Fruit fly (Drosophila melanogaster) whole organism, embryonic: ENCODE data around the gene fzy.
A peak's percentile ranks its signal among the peaks of the same experiment; 100 is the strongest.

ENCODE experiments used
- CG11093 ChIP-seq: fragments of 200-800 bp; sonication (Bioruptor generic); IDR thresholded peaks from 3 replicates; pipeline ENCODE4 v1.3.6; 2022; ENCODE audit warnings: missing biosample characterization, missing genetic modification characterization
- CG11247 ChIP-seq: fragments of 200-800 bp; sonication (Bioruptor generic); IDR thresholded peaks from 2 replicates; pipeline ENCODE4 v1.3.6; 2022; ENCODE audit warnings: missing biosample characterization, missing genetic modification characterization
- CG11560 ChIP-seq: fragments of 200-800 bp; sonication (Bioruptor generic); IDR thresholded peaks from 3 replicates; pipeline ENCODE4 v1.3.6; 2022; ENCODE audit warnings: missing biosample characterization, missing genetic modification characterization
- CG1233 ChIP-seq: fragments of 200-800 bp; sonication (Bioruptor generic); optimal IDR thresholded peaks from 4 replicates; lab custom pipeline; 2018; ENCODE audit warnings: missing biosample characterization, mild to moderate bottlenecking, missing genetic modification characterization
- CG14014 ChIP-seq: fragments of 200-800 bp; sonication (Bioruptor generic); IDR thresholded peaks from 2 replicates; pipeline ENCODE4 v1.3.6; 2022; ENCODE audit warnings: missing biosample characterization, missing genetic modification characterization
- CG14965 ChIP-seq: fragments of 200-800 bp; sonication (Bioruptor generic); optimal IDR thresholded peaks from 2 replicates; lab custom pipeline; 2016; ENCODE audit warnings: missing biosample characterization, missing genetic modification characterization, borderline replicate concordance
- CG17359 ChIP-seq: fragments of 200-800 bp; sonication (Bioruptor generic); optimal IDR thresholded peaks from 3 replicates; lab custom pipeline; 2018; ENCODE audit warnings: missing biosample characterization, mild to moderate bottlenecking, missing genetic modification characterization, moderate library complexity
- CG17612 ChIP-seq: fragments of 200-800 bp; sonication (Bioruptor generic); IDR thresholded peaks from 2 replicates; pipeline ENCODE4 v1.3.6; 2022; ENCODE audit warnings: missing biosample characterization, missing genetic modification characterization
- CG1792 ChIP-seq: fragments of 200-800 bp; sonication (Bioruptor generic); optimal IDR thresholded peaks from 2 replicates; lab custom pipeline; 2016; ENCODE audit warnings: missing biosample characterization, missing genetic modification characterization
- CG1832 ChIP-seq: fragments of 200-800 bp; sonication (Bioruptor generic); optimal IDR thresholded peaks from 2 replicates; lab custom pipeline; 2017; ENCODE audit warnings: missing biosample characterization, mild to moderate bottlenecking, missing genetic modification characterization, inconsistent platforms
- CG30403 ChIP-seq: fragments of 200-800 bp; sonication (Bioruptor generic); optimal IDR thresholded peaks from 3 replicates; lab custom pipeline; 2016; ENCODE audit warnings: missing biosample characterization, missing genetic modification characterization
- CG32767 ChIP-seq: fragments of 200-800 bp; sonication (Bioruptor generic); IDR thresholded peaks from 2 replicates; pipeline ENCODE4 v1.3.6; 2022; ENCODE audit warnings: missing biosample characterization, missing genetic modification characterization
- CG5953 ChIP-seq: fragments of 200-800 bp; sonication (Bioruptor generic); IDR thresholded peaks from 2 replicates; pipeline ENCODE4 v1.3.6; 2022; ENCODE audit warnings: missing biosample characterization, missing genetic modification characterization
- CG6254 ChIP-seq: fragments of 200-800 bp; sonication (Bioruptor generic); optimal IDR thresholded peaks from 3 replicates; lab custom pipeline; 2017; ENCODE audit warnings: mild to moderate bottlenecking, missing biosample characterization, missing genetic modification reagents, missing genetic modification characterization
- CG7271 ChIP-seq: fragments of 200-800 bp; sonication (Bioruptor generic); optimal IDR thresholded peaks from 2 replicates; lab custom pipeline; 2018; ENCODE audit warnings: missing biosample characterization, mild to moderate bottlenecking, missing genetic modification characterization, moderate library complexity
- CG7745 ChIP-seq: fragments of 200-800 bp; sonication (Bioruptor generic); optimal IDR thresholded peaks from 2 replicates; lab custom pipeline; 2018; ENCODE audit warnings: missing biosample characterization, mild to moderate bottlenecking, missing genetic modification characterization, moderate library complexity
- CG7786 ChIP-seq: fragments of 200-800 bp; sonication (Bioruptor generic); optimal IDR thresholded peaks from 2 replicates; lab custom pipeline; 2016; ENCODE audit warnings: missing biosample characterization, missing genetic modification characterization
- CG8290 ChIP-seq, 3 experiments: fragments of 200-800 bp; sonication (Bioruptor generic); optimal IDR thresholded peaks; 2 replicates each; lab custom pipeline; 2016 to 2019; ENCODE audit warnings: missing biosample characterization in 3 of 3, missing genetic modification characterization in 3 of 3, mild to moderate bottlenecking in 2 of 3, moderate library complexity in 1 of 3
- CG9609 ChIP-seq: fragments of 200-800 bp; sonication (Bioruptor generic); optimal IDR thresholded peaks from 3 replicates; lab custom pipeline; 2016; ENCODE audit warnings: missing biosample characterization, missing genetic modification characterization
- D ChIP-seq, 2 experiments: fragments of 200-800 bp in 1 of 2; fragments of >200 bp in 1 of 2; sonication (Bioruptor generic) in 1 of 2; optimal IDR thresholded peaks; 2 replicates in 1 of 2; 3 replicates in 1 of 2; lab custom pipeline; 2017; ENCODE audit warnings: mild to moderate bottlenecking in 1 of 2, missing biosample characterization in 1 of 2, missing genetic modification characterization in 1 of 2, missing genetic modification reagents in 1 of 2
- Dbx ChIP-seq: fragments of 200-800 bp; sonication (Bioruptor generic); IDR thresholded peaks from 3 replicates; pipeline ENCODE4 v1.3.6; 2022; ENCODE audit warnings: missing biosample characterization, missing genetic modification characterization
- Dip3 ChIP-seq: fragments of 200-800 bp; sonication (Bioruptor generic); optimal IDR thresholded peaks from 3 replicates; lab custom pipeline; 2016; ENCODE audit warnings: missing biosample characterization, missing genetic modification characterization
- Drgx ChIP-seq: fragments of 200-800 bp; sonication (Bioruptor generic); IDR thresholded peaks from 2 replicates; pipeline ENCODE4 v1.3.6; 2022; ENCODE audit warnings: missing biosample characterization, missing genetic modification characterization
- H2.0 ChIP-seq: fragments of 200-800 bp; sonication (Bioruptor generic); IDR thresholded peaks from 2 replicates; pipeline ENCODE4 v1.3.6; 2022; ENCODE audit warnings: missing biosample characterization, missing genetic modification characterization
- HLH54F ChIP-seq: fragments of 200-800 bp; sonication (Bioruptor generic); optimal IDR thresholded peaks from 3 replicates; lab custom pipeline; 2016; ENCODE audit warnings: missing biosample characterization, missing genetic modification characterization
- Hr39 ChIP-seq: fragments of >200 bp; optimal IDR thresholded peaks from 2 replicates; lab custom pipeline; 2017
- Med ChIP-seq: fragments of 200-800 bp; sonication (Bioruptor generic); peaks from one replicate; lab custom pipeline; 2016; ENCODE audit warnings: missing biosample characterization, missing genetic modification characterization, mild to moderate bottlenecking, inconsistent platforms, moderate library complexity
- Trl ChIP-seq, 3 experiments: fragments of >200 bp in 2 of 3; fragments of 200-800 bp in 1 of 3; sonication (Bioruptor generic) in 1 of 3; optimal IDR thresholded peaks; 2 replicates in 1 of 3; 3 replicates in 2 of 3; lab custom pipeline; 2016 to 2017; ENCODE audit warnings: missing biosample characterization in 1 of 3, missing genetic modification characterization in 1 of 3
- Usf ChIP-seq: fragments of 200-800 bp; sonication (Bioruptor generic); optimal IDR thresholded peaks from 2 replicates; lab custom pipeline; 2017; ENCODE audit warnings: missing genotype, missing biosample characterization, missing genetic modification characterization
- YL-1 ChIP-seq: fragments of 200-800 bp; sonication (Bioruptor generic); optimal IDR thresholded peaks from 3 replicates; lab custom pipeline; 2017; ENCODE audit warnings: missing biosample characterization, mild to moderate bottlenecking, missing genetic modification characterization
- ase ChIP-seq: fragments of 200-800 bp; sonication (Bioruptor generic); IDR thresholded peaks from 3 replicates; pipeline ENCODE4 v1.3.6; 2022; ENCODE audit warnings: missing biosample characterization, missing genetic modification characterization
- bsh ChIP-seq, 2 experiments: fragments of 200-800 bp; sonication (Bioruptor generic); optimal IDR thresholded peaks; 2 replicates each; lab custom pipeline; 2017 to 2018; ENCODE audit warnings: mild to moderate bottlenecking in 2 of 2, missing biosample characterization in 2 of 2, missing genetic modification characterization in 2 of 2, moderate library complexity in 1 of 2
- chinmo ChIP-seq: fragments of 200-800 bp; sonication (Bioruptor generic); IDR thresholded peaks from 4 replicates; pipeline ENCODE4 v1.3.6; 2022; ENCODE audit warnings: missing biosample characterization, missing genetic modification characterization; ENCODE audit not compliant: partially characterized antibody
- chm ChIP-seq: fragments of 200-800 bp; sonication (Bioruptor generic); IDR thresholded peaks from 2 replicates; pipeline ENCODE4 v1.3.6; 2022; ENCODE audit warnings: missing biosample characterization, missing genetic modification characterization
- ci ChIP-seq: fragments of 200-800 bp; sonication (Bioruptor generic); IDR thresholded peaks from 3 replicates; pipeline ENCODE4 v1.3.6; 2022; ENCODE audit warnings: missing biosample characterization, missing genetic modification characterization
- dysf ChIP-seq: fragments of 200-800 bp; sonication (Bioruptor generic); IDR thresholded peaks from 3 replicates; pipeline ENCODE4 v1.3.6; 2022; ENCODE audit warnings: missing biosample characterization, missing genetic modification characterization
- emc ChIP-seq: fragments of 200-800 bp; sonication (Bioruptor generic); optimal IDR thresholded peaks from 2 replicates; lab custom pipeline; 2016; ENCODE audit warnings: missing biosample characterization, missing genetic modification characterization
- ems ChIP-seq: fragments of 200-800 bp; sonication (Bioruptor generic); optimal IDR thresholded peaks from 3 replicates; lab custom pipeline; 2016; ENCODE audit warnings: missing biosample characterization, missing genetic modification characterization
- en ChIP-seq: fragments of 200-800 bp; sonication (Bioruptor generic); optimal IDR thresholded peaks from 2 replicates; lab custom pipeline; 2016; ENCODE audit warnings: missing biosample characterization, missing genetic modification characterization
- esg ChIP-seq: fragments of 200-800 bp; sonication (Bioruptor generic); conservative IDR thresholded peaks from 2 replicates; pipeline ENCODE4 v1.3.6; 2022; ENCODE audit warnings: missing biosample characterization, missing genetic modification characterization
- ewg ChIP-seq: fragments of 200-800 bp; sonication (Bioruptor generic); optimal IDR thresholded peaks from 3 replicates; lab custom pipeline; 2017; ENCODE audit warnings: mild to moderate bottlenecking, missing biosample characterization, missing genetic modification reagents, missing genetic modification characterization
- fd64A ChIP-seq: fragments of 200-800 bp; sonication (Bioruptor generic); optimal IDR thresholded peaks from 3 replicates; lab custom pipeline; 2018; ENCODE audit warnings: missing biosample characterization, mild to moderate bottlenecking, missing genetic modification characterization
- fru ChIP-seq: fragments of >200 bp; optimal IDR thresholded peaks from 2 replicates; lab custom pipeline; 2017
- kni ChIP-seq: fragments of 200-800 bp; sonication (Bioruptor generic); optimal IDR thresholded peaks from 3 replicates; lab custom pipeline; 2017; ENCODE audit warnings: mild to moderate bottlenecking, missing biosample characterization, missing genetic modification reagents, missing genetic modification characterization
- pb ChIP-seq: fragments of 200-800 bp; sonication (Bioruptor generic); optimal IDR thresholded peaks from 3 replicates; lab custom pipeline; 2016; ENCODE audit warnings: missing biosample characterization, missing genetic modification characterization
- pita ChIP-seq: fragments of 200-800 bp; sonication (Bioruptor generic); optimal IDR thresholded peaks from 2 replicates; lab custom pipeline; 2017; ENCODE audit warnings: missing biosample characterization, mild to moderate bottlenecking, missing genetic modification characterization
- pnt ChIP-seq: fragments of 200-800 bp; sonication (Bioruptor generic); optimal IDR thresholded peaks from 3 replicates; lab custom pipeline; 2016; ENCODE audit warnings: missing biosample characterization, missing genetic modification characterization
- row ChIP-seq: fragments of 200-800 bp; sonication (Bioruptor generic); IDR thresholded peaks from 3 replicates; pipeline ENCODE4 v1.3.6; 2022; ENCODE audit warnings: missing biosample characterization, missing genetic modification characterization

Gene fzy

DNA sequence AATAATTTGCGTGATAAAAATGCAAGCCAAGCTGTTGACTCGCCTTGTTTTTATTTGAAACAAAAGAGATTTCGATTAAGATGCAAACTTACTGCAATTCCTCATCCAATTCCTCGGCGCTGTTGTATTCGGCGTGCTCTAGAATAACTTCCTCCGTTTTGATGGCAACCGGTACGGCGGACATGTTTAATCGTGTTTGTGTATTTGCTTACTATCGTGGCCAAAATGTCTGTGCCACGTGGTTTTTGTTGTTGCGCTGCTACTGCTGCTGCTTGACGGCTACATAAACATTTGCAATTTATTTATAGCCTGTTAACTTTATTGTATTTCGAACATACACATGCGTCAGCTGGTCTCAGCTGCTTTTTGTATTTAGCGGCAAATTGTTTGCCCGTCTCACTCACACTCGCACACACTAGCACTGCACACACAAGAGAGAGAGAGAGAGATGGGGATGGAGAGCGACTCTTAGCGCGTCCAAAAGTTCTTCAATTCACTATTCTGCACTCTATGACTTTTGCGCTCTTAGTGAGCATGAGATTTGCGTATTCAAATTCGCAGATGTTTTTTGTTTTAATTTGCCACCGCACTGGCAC is 23.7 kb upstream of the fzy start (continued):
- TF ChIP-seq CG8290 (GFP tag; optimal IDR thresholded peaks at IDR 0.05; lab: Kevin White, UChicago), result no peak
- TF ChIP-seq CG8290 (tag; optimal IDR thresholded peaks at IDR 0.05; lab: Kevin White, UChicago), result no peak
- peak; percentile 23 for TF ChIP-seq Med (GFP tag; lab: Kevin White, UChicago)
- no peak for TF ChIP-seq CG32767 (GFP tag; lab: Robert Waterston, UW)
- TF ChIP-seq H2.0 (GFP tag; lab: Robert Waterston, UW), result no peak
- peak; percentile 62 to 74 for TF ChIP-seq Trl (optimal IDR thresholded peaks at IDR 0.05; lab: Kevin White, UChicago)
- TF ChIP-seq Trl (GFP tag; optimal IDR thresholded peaks at IDR 0.05; lab: Kevin White, UChicago), result no peak
- TF ChIP-seq CG17359 (tag; lab: Kevin White, UChicago), result no peak
- TF ChIP-seq CG1832 (GFP tag; lab: Kevin White, UChicago), result peak; percentile 85
- TF ChIP-seq kni (GFP tag; lab: Kevin White, UChicago), result peak; percentile 61
- no peak for TF ChIP-seq CG6254 (GFP tag; lab: Kevin White, UChicago)
- TF ChIP-seq CG9609, result no peak
- TF ChIP-seq CG11560 (tag; lab: Robert Waterston, UW), result no peak
- peak; percentile 17 for TF ChIP-seq D (optimal IDR thresholded peaks at IDR 0.05; lab: Kevin White, UChicago)
- TF ChIP-seq D (GFP tag; optimal IDR thresholded peaks at IDR 0.05; lab: Kevin White, UChicago), result no peak
- TF ChIP-seq ewg, result no peak
- peak; percentile 33 for TF ChIP-seq YL-1 (GFP tag; lab: Kevin White, UChicago)
- no peak for TF ChIP-seq ase (GFP tag; lab: Robert Waterston, UW)

- peak; percentile 55; the same call in 2 of the 3 replicates for TF ChIP-seq CG11093 (GFP tag; lab: Robert Waterston, UW)
- TF ChIP-seq dysf (GFP tag; lab: Robert Waterston, UW), result no peak
- TF ChIP-seq emc (GFP tag; lab: Kevin White, UChicago), result peak; percentile 82
- peak; percentile 98 for TF ChIP-seq pita (GFP tag; lab: Kevin White, UChicago)
- TF ChIP-seq pb (GFP tag; lab: Kevin White, UChicago), result peak; percentile 54
- TF ChIP-seq CG11247 (GFP tag; lab: Robert Waterston, UW), result no peak
- TF ChIP-seq en, result peak; percentile 56
- no peak for TF ChIP-seq Drgx (GFP tag; lab: Robert Waterston, UW)
- no peak for TF ChIP-seq CG14014
- peak; percentile 47 for TF ChIP-seq Usf
- no peak for TF ChIP-seq row (GFP tag; lab: Robert Waterston, UW)
- TF ChIP-seq Dbx (GFP tag; lab: Robert Waterston, UW), result no peak
- no peak for TF ChIP-seq chm
- peak; percentile 34 for TF ChIP-seq CG7745
- TF ChIP-seq ci (GFP tag; lab: Robert Waterston, UW), result no peak
- TF ChIP-seq CG1792 (GFP tag; lab: Kevin White, UChicago), result peak; percentile 74
- peak; percentile 76 for TF ChIP-seq CG7786
- TF ChIP-seq CG7271, result peak; percentile 51
- TF ChIP-seq CG17612 (GFP tag; lab: Robert Waterston, UW), result no peak
- peak; percentile 77 for TF ChIP-seq Dip3 (GFP tag; lab: Kevin White, UChicago)
- TF ChIP-seq bsh (GFP tag; optimal IDR thresholded peaks at IDR 0.05; lab: Kevin White, UChicago), result peak in 1 of 2 experiments; percentile 55
- TF ChIP-seq CG5953 (GFP tag; lab: Robert Waterston, UW), result no peak
- TF ChIP-seq fd64A (GFP tag; lab: Kevin White, UChicago), result no peak
- TF ChIP-seq esg (GFP tag; lab: Robert Waterston, UW), result no peak
- no peak for TF ChIP-seq fru (lab: Kevin White, UChicago)
- peak; percentile 22 for TF ChIP-seq CG14965
- TF ChIP-seq CG1233 (GFP tag; lab: Kevin White, UChicago), result peak; percentile 61
- no peak for TF ChIP-seq Hr39 (lab: Kevin White, UChicago)
- TF ChIP-seq pnt, result peak; percentile 88
- TF ChIP-seq CG30403, result peak; percentile 88
- no peak for TF ChIP-seq chinmo (GFP tag; lab: Robert Waterston, UW)
- peak; percentile 68 for TF ChIP-seq ems (GFP tag; lab: Kevin White, UChicago)
- TF ChIP-seq HLH54F (GFP tag; lab: Kevin White, UChicago), result peak; percentile 89
Measured at dm6 chr2L:16287602-16288392, 23.0 kb upstream of the fzy start, which contains the start of the genes crp and pkaap. Gene crp (minus strand): TSS chr2L:16287730. Gene pkaap (plus strand): TSS chr2L:16288290.
